Worm (Caenorhabditis elegans) whole organism, midembryonic: ENCODE data around the gene B0244.5.

Experiments
- T22C8.4 ChIP-seq: fragments of 200-800 bp; sonication (Bioruptor generic); IDR thresholded peaks from 2 replicates; pipeline ENCODE4 v1.3.6; 2022; ENCODE audit warnings: missing genetic modification characterization, missing compliant biosample characterization
- cog-1 ChIP-seq: sonication (generic microtip); optimal IDR thresholded peaks from 2 replicates; lab custom pipeline; 2016; ENCODE audit warnings: missing genetic modification characterization, missing compliant biosample characterization
- flt-1 ChIP-seq: fragments of 200-800 bp; sonication (Bioruptor generic); IDR thresholded peaks from 2 replicates; pipeline ENCODE4 v1.3.6; 2022; ENCODE audit warnings: missing genetic modification characterization, missing compliant biosample characterization
- klf-2 ChIP-seq: fragments of 200-800 bp; sonication (Bioruptor generic); conservative IDR thresholded peaks from 2 replicates; pipeline ENCODE4 v1.3.6; 2022; ENCODE audit warnings: missing genetic modification reagents, missing genetic modification characterization, missing compliant biosample characterization
- med-1 ChIP-seq: sonication (generic microtip); optimal IDR thresholded peaks from 2 replicates; lab custom pipeline; 2017; ENCODE audit warnings: missing genetic modification characterization, mild to moderate bottlenecking, missing compliant biosample characterization, antibody characterized with exemption, missing genetic modification reagents; ENCODE audit not compliant: insufficient read depth
- ref-1 ChIP-seq: fragments of 200-800 bp; sonication (Bioruptor generic); conservative IDR thresholded peaks from 2 replicates; pipeline ENCODE4 v1.3.6; 2022; ENCODE audit warnings: missing genetic modification reagents, missing genetic modification characterization, missing compliant biosample characterization
- tab-1 ChIP-seq: fragments of 200-800 bp; sonication (Bioruptor generic); IDR thresholded peaks from 2 replicates; pipeline ENCODE4 v1.3.6; 2022; ENCODE audit warnings: missing genetic modification characterization, missing compliant biosample characterization
- ztf-23 ChIP-seq: fragments of 200-800 bp; sonication (Bioruptor generic); IDR thresholded peaks from 2 replicates; pipeline ENCODE4 v1.3.6; 2022; ENCODE audit warnings: missing genetic modification reagents, missing genetic modification characterization, missing compliant biosample characterization
- ztf-29 ChIP-seq: fragments of 200-800 bp; sonication (Bioruptor generic); IDR thresholded peaks from 2 replicates; pipeline ENCODE4 v1.3.6; 2022; ENCODE audit warnings: missing genetic modification reagents, missing genetic modification characterization, missing compliant biosample characterization

B0244.5 gene

ce11 chrIII:5755204-5755603 lies 10.5 kb downstream of the B0244.5 start, which contains the start of gene ida-1:
ida-1 (plus strand) TSS chrIII:5755539.
- no peak for TF ChIP-seq med-1
- TF ChIP-seq T22C8.4 = peak; percentile 32; the same call in 1 of the 2 replicates

- TF ChIP-seq flt-1 = no peak
- TF ChIP-seq klf-2 (GFP tag; lab: Robert Waterston, UW) = no peak
- TF ChIP-seq med-1 = no peak
- no peak for TF ChIP-seq ztf-29 (GFP tag; lab: Robert Waterston, UW)
- TF ChIP-seq ref-1 (GFP tag; lab: Robert Waterston, UW) = no peak
- TF ChIP-seq T22C8.4 = no peak
- TF ChIP-seq cog-1 (tag; lab: Kevin White, UChicago) = no peak
- no peak for TF ChIP-seq ztf-23 (GFP tag; lab: Robert Waterston, UW)
- no peak for TF ChIP-seq tab-1 (GFP tag; lab: Robert Waterston, UW)
Measured at ce11 chrIII:5757492-5758045, 12.9 kb downstream of the B0244.5 start.

ce11 chrIII:5758519-5759099 lies 13.9 kb downstream of the B0244.5 start:
- TF ChIP-seq ref-1 (GFP tag; lab: Robert Waterston, UW) (no peak), ztf-29 (GFP tag; lab: Robert Waterston, UW) (no peak)

ce11 chrIII:5760721-5761120 lies 16.0 kb downstream of the B0244.5 start:
- TF ChIP-seq klf-2 (GFP tag; lab: Robert Waterston, UW) (no peak), tab-1 (GFP tag; lab: Robert Waterston, UW) (no peak), med-1 (no peak), cog-1 (tag; lab: Kevin White, UChicago) (no peak), ztf-29 (GFP tag; lab: Robert Waterston, UW) (no peak), ref-1 (GFP tag; lab: Robert Waterston, UW) (no peak), T22C8.4 (no peak), ztf-23 (GFP tag; lab: Robert Waterston, UW) (no peak), flt-1 (no peak)

ce11 chrIII:5761886-5762285 lies 17.2 kb downstream of the B0244.5 start:
- no peak for TF ChIP-seq cog-1 (tag; lab: Kevin White, UChicago)

ce11 chrIII:5763988-5764387 lies 19.3 kb downstream of the B0244.5 start:
- TF ChIP-seq med-1 (no peak), ref-1 (GFP tag; lab: Robert Waterston, UW) (no peak), T22C8.4 (no peak), tab-1 (GFP tag; lab: Robert Waterston, UW) (no peak), ztf-23 (GFP tag; lab: Robert Waterston, UW) (no peak), klf-2 (GFP tag; lab: Robert Waterston, UW) (no peak), ztf-29 (GFP tag; lab: Robert Waterston, UW) (no peak), flt-1 (no peak), cog-1 (tag; lab: Kevin White, UChicago) (no peak)

ce11 chrIII:5769726-5770235 lies 25.1 kb downstream of the B0244.5 start, which contains the start of gene cutl-23:
cutl-23 (plus strand) TSS chrIII:5770185.
- TF ChIP-seq ztf-23 (GFP tag; lab: Robert Waterston, UW) (peak; percentile 73; the same call in 1 of the 2 replicates), flt-1 (peak; percentile 76), tab-1 (GFP tag; lab: Robert Waterston, UW) (peak; percentile 80; the same call in 1 of the 2 replicates), T22C8.4 (no peak), ztf-29 (GFP tag; lab: Robert Waterston, UW) (0 out of 2 replicates have a peak, but pooled peaks have one; percentile 42), cog-1 (tag; lab: Kevin White, UChicago) (peak; percentile 11)

- TF ChIP-seq T22C8.4 = no peak
- no peak for TF ChIP-seq flt-1
- no peak for TF ChIP-seq tab-1 (GFP tag; lab: Robert Waterston, UW)
- no peak for TF ChIP-seq klf-2 (GFP tag; lab: Robert Waterston, UW)
- no peak for TF ChIP-seq ref-1 (GFP tag; lab: Robert Waterston, UW)
- no peak for TF ChIP-seq cog-1 (tag; lab: Kevin White, UChicago)
- TF ChIP-seq med-1 = no peak
- no peak for TF ChIP-seq ztf-23 (GFP tag; lab: Robert Waterston, UW)
- TF ChIP-seq ztf-29 (GFP tag; lab: Robert Waterston, UW) = no peak
Measured at ce11 chrIII:5782080-5782479, 37.4 kb downstream of the B0244.5 start.

- TF ChIP-seq ztf-23 (GFP tag; lab: Robert Waterston, UW) = 0 out of 2 replicates have a peak, but pooled peaks have one; percentile 27
- no peak for TF ChIP-seq med-1
Measured at ce11 chrIII:5785273-5785929, 40.7 kb downstream of the B0244.5 start, which contains the start of gene Y37B11A.3. Y37B11A.3 (minus strand) TSS chrIII:5785323.

ce11 chrIII:5790550-5790949 lies 45.9 kb downstream of the B0244.5 start, which contains the start of gene rev-3:
rev-3 (minus strand) TSS chrIII:5790650.
- TF ChIP-seq tab-1 (GFP tag; lab: Robert Waterston, UW) = no peak
- TF ChIP-seq med-1 = no peak
- TF ChIP-seq ref-1 (GFP tag; lab: Robert Waterston, UW) = no peak
- TF ChIP-seq ztf-29 (GFP tag; lab: Robert Waterston, UW) = no peak
- no peak for TF ChIP-seq T22C8.4
- no peak for TF ChIP-seq ztf-23 (GFP tag; lab: Robert Waterston, UW)
- no peak for TF ChIP-seq klf-2 (GFP tag; lab: Robert Waterston, UW)
- no peak for TF ChIP-seq cog-1 (tag; lab: Kevin White, UChicago)
- no peak for TF ChIP-seq flt-1
